Fruit fly (Drosophila melanogaster): Measurements from ENCODE around the gene trk.

- TF ChIP-seq usp (GFP tag; optimal IDR thresholded peaks at IDR 0.05): no peak
- TF ChIP-seq CG8478 (optimal IDR thresholded peaks at IDR 0.05): no peak
- no peak for TF ChIP-seq Dll (optimal IDR thresholded peaks at IDR 0.05)
- no peak for TF ChIP-seq EcR (GFP tag; optimal IDR thresholded peaks at IDR 0.05)
Measured at dm6 chr2L:10222550-10223231, 49.4 kb downstream of the trk start, which contains the start of gene Bcs1.
